Worm (Caenorhabditis elegans) whole organism, L3 larva: ENCODE data around the gene nasp-2.

ENCODE experiments used
- aly-2 ChIP-seq: fragments of 150-350 bp; optimal IDR thresholded peaks from 2 replicates; lab custom pipeline; 2014; ENCODE audit warnings: missing biosample characterization, missing genetic modification characterization
- ceh-16 ChIP-seq: sonication (generic microtip); optimal IDR thresholded peaks from 2 replicates; lab custom pipeline; 2017; ENCODE audit warnings: missing biosample characterization, missing genetic modification characterization
- ceh-28 ChIP-seq: fragments of 150-350 bp; optimal IDR thresholded peaks from 2 replicates; lab custom pipeline; 2014; ENCODE audit warnings: missing biosample characterization, missing genetic modification reagents, missing genetic modification characterization
- ceh-82 ChIP-seq: fragments of 150-350 bp; optimal IDR thresholded peaks from 2 replicates; lab custom pipeline; 2014; ENCODE audit warnings: missing biosample characterization, missing genetic modification characterization
- ceh-9 ChIP-seq: sonication (generic microtip); optimal IDR thresholded peaks from 2 replicates; lab custom pipeline; 2018; ENCODE audit warnings: missing biosample characterization, missing genetic modification characterization
- daf-12 ChIP-seq: fragments of 150-350 bp; optimal IDR thresholded peaks from 2 replicates; lab custom pipeline; 2014; ENCODE audit warnings: missing biosample characterization, missing genetic modification reagents, missing genetic modification characterization
- egl-27 ChIP-seq: sonication (generic microtip); optimal IDR thresholded peaks from 4 replicates; lab custom pipeline; 2017; ENCODE audit warnings: missing biosample characterization, missing genetic modification reagents, missing genetic modification characterization
- egl-5 ChIP-seq: fragments of 150-350 bp; optimal IDR thresholded peaks from 2 replicates; lab custom pipeline; 2017; ENCODE audit warnings: missing biosample characterization, missing genetic modification reagents, missing genetic modification characterization, inconsistent platforms
- elt-2 ChIP-seq: sonication (generic microtip); optimal IDR thresholded peaks from 2 replicates; lab custom pipeline; 2016; ENCODE audit warnings: missing genetic modification reagents, mild to moderate bottlenecking, missing genetic modification characterization, missing compliant biosample characterization
- elt-3 ChIP-seq, 3 experiments: fragments of 150-350 bp in 1 of 3; sonication (generic microtip) in 2 of 3; optimal IDR thresholded peaks; 2 replicates in 2 of 3; 4 replicates in 1 of 3; lab custom pipeline; 2014 to 2017; ENCODE audit warnings: missing biosample characterization in 3 of 3, missing genetic modification characterization in 3 of 3
- eor-1 ChIP-seq, 2 experiments: fragments of 150-350 bp; optimal IDR thresholded peaks; 2 replicates each; lab custom pipeline; 2014 to 2018; ENCODE audit warnings: missing biosample characterization in 2 of 2, missing genetic modification characterization in 2 of 2
- fkh-2 ChIP-seq: fragments of 150-350 bp; optimal IDR thresholded peaks from 2 replicates; lab custom pipeline; 2014; ENCODE audit warnings: missing biosample characterization, missing genetic modification reagents, missing genetic modification characterization
- fos-1 ChIP-seq: fragments of 150-350 bp; optimal IDR thresholded peaks from 2 replicates; lab custom pipeline; 2014; ENCODE audit warnings: missing biosample characterization, missing genetic modification characterization
- jun-1 ChIP-seq: fragments of 150-350 bp; optimal IDR thresholded peaks from 2 replicates; lab custom pipeline; 2014; ENCODE audit warnings: missing biosample characterization, missing genetic modification reagents, missing genetic modification characterization
- lin-15B ChIP-seq: fragments of 150-350 bp; optimal IDR thresholded peaks from 2 replicates; lab custom pipeline; 2014; ENCODE audit warnings: missing biosample characterization, missing genetic modification characterization
- lin-39 ChIP-seq: fragments of 150-350 bp; optimal IDR thresholded peaks from 2 replicates; lab custom pipeline; 2018; ENCODE audit warnings: missing biosample characterization, missing genetic modification reagents, missing genetic modification characterization
- mdl-1 ChIP-seq: fragments of 150-350 bp; optimal IDR thresholded peaks from 2 replicates; lab custom pipeline; 2014; ENCODE audit warnings: missing biosample characterization, missing genetic modification characterization
- mml-1 ChIP-seq: fragments of 150-350 bp; sonication (generic microtip); optimal IDR thresholded peaks from 3 replicates; lab custom pipeline; 2014; ENCODE audit warnings: missing biosample characterization, missing genetic modification characterization
- nfya-1 ChIP-seq: sonication (generic microtip); optimal IDR thresholded peaks from 2 replicates; lab custom pipeline; 2017; ENCODE audit warnings: missing genetic modification characterization, mild to moderate bottlenecking, missing compliant biosample characterization, antibody characterized with exemption, moderate library complexity; ENCODE audit not compliant: insufficient read depth
- nhr-23 ChIP-seq: fragments of 150-350 bp; optimal IDR thresholded peaks from 2 replicates; lab custom pipeline; 2014; ENCODE audit warnings: missing biosample characterization, missing genetic modification reagents, missing genetic modification characterization
- nhr-237 ChIP-seq: fragments of 150-350 bp; optimal IDR thresholded peaks from 2 replicates; lab custom pipeline; 2014; ENCODE audit warnings: missing biosample characterization, missing genetic modification characterization
- nhr-25 ChIP-seq: sonication (generic microtip); optimal IDR thresholded peaks from 2 replicates; lab custom pipeline; 2017; ENCODE audit warnings: missing biosample characterization, missing genetic modification characterization
- nhr-43 ChIP-seq: sonication (generic microtip); optimal IDR thresholded peaks from 2 replicates; lab custom pipeline; 2016; ENCODE audit warnings: mild to moderate bottlenecking, missing genetic modification characterization, missing compliant biosample characterization; ENCODE audit not compliant: poor library complexity, severe bottlenecking
- nhr-77 ChIP-seq: fragments of 150-350 bp; optimal IDR thresholded peaks from 2 replicates; lab custom pipeline; 2014; ENCODE audit warnings: missing biosample characterization, missing genetic modification characterization
- pqm-1 ChIP-seq: fragments of 150-350 bp; optimal IDR thresholded peaks from 2 replicates; lab custom pipeline; 2017; ENCODE audit warnings: missing biosample characterization, missing genetic modification characterization, inconsistent platforms
- snpc-4 ChIP-seq: fragments of 150-350 bp; optimal IDR thresholded peaks from 2 replicates; lab custom pipeline; 2014; ENCODE audit warnings: missing biosample characterization, missing genetic modification characterization
- tbx-2 ChIP-seq: sonication (generic microtip); optimal IDR thresholded peaks from 2 replicates; lab custom pipeline; 2016; ENCODE audit warnings: mild to moderate bottlenecking, missing genetic modification characterization, missing compliant biosample characterization
- unc-39 ChIP-seq: sonication (generic microtip); optimal IDR thresholded peaks from 4 replicates; lab custom pipeline; 2017; ENCODE audit warnings: missing biosample characterization, missing genetic modification characterization
- zag-1 ChIP-seq: fragments of 150-350 bp; optimal IDR thresholded peaks from 2 replicates; lab custom pipeline; 2014; ENCODE audit warnings: missing biosample characterization, missing genetic modification characterization
- ztf-11 ChIP-seq: fragments of 150-350 bp; optimal IDR thresholded peaks from 2 replicates; lab custom pipeline; 2014; ENCODE audit warnings: missing biosample characterization, missing genetic modification characterization
- ztf-4 ChIP-seq: fragments of 150-350 bp; optimal IDR thresholded peaks from 2 replicates; lab custom pipeline; 2014; ENCODE audit warnings: missing biosample characterization, missing genetic modification characterization

Gene nasp-2

ce11 chrV:13313045-13313623 is 1.1 kb upstream of the nasp-2 start, which contains the start of gene C50B6.3 (continued):
- TF ChIP-seq nfya-1: peak; percentile 78
- no peak for TF ChIP-seq mml-1
- TF ChIP-seq elt-2 (tag; lab: Kevin White, UChicago): peak; percentile 14
- TF ChIP-seq tbx-2 (tag; lab: Kevin White, UChicago): peak; percentile 4
- no peak for TF ChIP-seq ztf-11
- no peak for TF ChIP-seq unc-39
- peak; percentile 68 for TF ChIP-seq egl-5 (tag; lab: Kevin White, UChicago)
- TF ChIP-seq mdl-1 (tag; lab: Kevin White, UChicago): no peak
- no peak for TF ChIP-seq ceh-9 (tag; lab: Kevin White, UChicago)
- TF ChIP-seq nhr-77 (tag; lab: Kevin White, UChicago): no peak
- TF ChIP-seq ceh-28 (tag; lab: Kevin White, UChicago): peak; percentile 53
- no peak for TF ChIP-seq ceh-16 (tag; lab: Kevin White, UChicago)
- TF ChIP-seq lin-15B (tag; lab: Kevin White, UChicago): peak; percentile 94
- peak; percentile 75 for TF ChIP-seq lin-39 (tag; lab: Kevin White, UChicago)

ce11 chrV:13309806-13310205 is 2.3 kb downstream of the nasp-2 start:
- no peak for TF ChIP-seq elt-3 (tag; optimal IDR thresholded peaks at IDR 0.05; lab: Kevin White, UChicago)
- TF ChIP-seq jun-1 (tag; lab: Kevin White, UChicago): no peak
- TF ChIP-seq daf-12 (tag; lab: Kevin White, UChicago): no peak
- no peak for TF ChIP-seq nhr-23 (tag; lab: Kevin White, UChicago)
- no peak for TF ChIP-seq mml-1
- no peak for TF ChIP-seq eor-1 (tag; optimal IDR thresholded peaks at IDR 0.05; lab: Kevin White, UChicago)
- no peak for TF ChIP-seq nfya-1
- TF ChIP-seq nhr-237: no peak
- no peak for TF ChIP-seq ceh-9 (tag; lab: Kevin White, UChicago)
- TF ChIP-seq egl-27 (tag; lab: Kevin White, UChicago): no peak

ce11 chrV:13308616-13309015 is 3.4 kb downstream of the nasp-2 start, which contains the start of gene C50B6.1:
TSS of gene C50B6.1 (plus strand) at chrV:13308916.
- TF ChIP-seq ceh-82 (tag; lab: Kevin White, UChicago): no peak
- no peak for TF ChIP-seq daf-12 (tag; lab: Kevin White, UChicago)
- no peak for TF ChIP-seq lin-15B (tag; lab: Kevin White, UChicago)
- TF ChIP-seq unc-39: no peak
- no peak for TF ChIP-seq nfya-1
- TF ChIP-seq fos-1 (tag; lab: Kevin White, UChicago): no peak
- TF ChIP-seq nhr-77 (tag; lab: Kevin White, UChicago): no peak
- TF ChIP-seq ztf-11: no peak
- TF ChIP-seq ztf-4 (tag; lab: Kevin White, UChicago): no peak
- TF ChIP-seq nhr-25 (tag; lab: Kevin White, UChicago): no peak

- TF ChIP-seq elt-2 (tag; lab: Kevin White, UChicago) (peak; percentile 83), ceh-28 (tag; lab: Kevin White, UChicago) (no peak), pqm-1 (tag; lab: Kevin White, UChicago) (peak; percentile 11)
Measured at ce11 chrV:13304663-13305188, 7.3 kb downstream of the nasp-2 start, which contains the start of gene C26E1.2. TSS of gene C26E1.2 (plus strand) at chrV:13305138.

- TF ChIP-seq ztf-11 (no peak), elt-2 (tag; lab: Kevin White, UChicago) (peak; percentile 57)
Measured at ce11 chrV:13301443-13301842, 10.6 kb downstream of the nasp-2 start, which contains the start of gene ceh-79. TSS of gene ceh-79 (plus strand) at chrV:13301833.

- TF ChIP-seq pqm-1 (tag; lab: Kevin White, UChicago): no peak
Measured at ce11 chrV:13300492-13300891, 11.6 kb downstream of the nasp-2 start.

ce11 chrV:13299398-13299797 is 12.7 kb downstream of the nasp-2 start:
- TF ChIP-seq nhr-43 (tag; lab: Kevin White, UChicago) (no peak), pqm-1 (tag; lab: Kevin White, UChicago) (no peak), daf-12 (tag; lab: Kevin White, UChicago) (no peak), fkh-2 (tag; lab: Kevin White, UChicago) (no peak), aly-2 (tag; lab: Kevin White, UChicago) (no peak), ztf-11 (no peak), zag-1 (tag; lab: Kevin White, UChicago) (no peak), ceh-28 (tag; lab: Kevin White, UChicago) (no peak), nfya-1 (no peak), snpc-4 (tag; lab: Kevin White, UChicago) (no peak), ztf-4 (tag; lab: Kevin White, UChicago) (no peak), nhr-77 (tag; lab: Kevin White, UChicago) (no peak)
